Worm (Caenorhabditis elegans) whole organism, L3 larva: ENCODE data around the gene C02F5.2.

Experiments used
- ama-1 ChIP-seq: fragments of 150-350 bp; optimal IDR thresholded peaks from 2 replicates; lab custom pipeline; 2018
- ceh-9 ChIP-seq: sonication (generic microtip); optimal IDR thresholded peaks from 2 replicates; lab custom pipeline; 2018; ENCODE audit warnings: missing biosample characterization, missing genetic modification characterization
- egl-27 ChIP-seq: sonication (generic microtip); optimal IDR thresholded peaks from 4 replicates; lab custom pipeline; 2017; ENCODE audit warnings: missing biosample characterization, missing genetic modification reagents, missing genetic modification characterization
- fos-1 ChIP-seq: fragments of 150-350 bp; optimal IDR thresholded peaks from 2 replicates; lab custom pipeline; 2014; ENCODE audit warnings: missing biosample characterization, missing genetic modification characterization
- jun-1 ChIP-seq: fragments of 150-350 bp; optimal IDR thresholded peaks from 2 replicates; lab custom pipeline; 2014; ENCODE audit warnings: missing biosample characterization, missing genetic modification reagents, missing genetic modification characterization
- lin-39 ChIP-seq: fragments of 150-350 bp; optimal IDR thresholded peaks from 2 replicates; lab custom pipeline; 2018; ENCODE audit warnings: missing biosample characterization, missing genetic modification reagents, missing genetic modification characterization
- nhr-77 ChIP-seq: fragments of 150-350 bp; optimal IDR thresholded peaks from 2 replicates; lab custom pipeline; 2014; ENCODE audit warnings: missing biosample characterization, missing genetic modification characterization
- pha-4 ChIP-seq: fragments of 150-350 bp; optimal IDR thresholded peaks from 2 replicates; lab custom pipeline; 2014; ENCODE audit warnings: missing biosample characterization, missing genetic modification reagents, missing genetic modification characterization
- pqm-1 ChIP-seq: fragments of 150-350 bp; optimal IDR thresholded peaks from 2 replicates; lab custom pipeline; 2017; ENCODE audit warnings: missing biosample characterization, missing genetic modification characterization, inconsistent platforms
- snpc-4 ChIP-seq: fragments of 150-350 bp; optimal IDR thresholded peaks from 2 replicates; lab custom pipeline; 2014; ENCODE audit warnings: missing biosample characterization, missing genetic modification characterization
- zag-1 ChIP-seq: fragments of 150-350 bp; optimal IDR thresholded peaks from 2 replicates; lab custom pipeline; 2014; ENCODE audit warnings: missing biosample characterization, missing genetic modification characterization

ce11 chrIII:8228916-8229315 is 20.5 kb upstream of the C02F5.2 start:
- TF ChIP-seq snpc-4, result no peak
- no peak for TF ChIP-seq pha-4
- TF ChIP-seq zag-1 (tag; lab: Kevin White, UChicago), result no peak
- TF ChIP-seq nhr-77 (tag; lab: Kevin White, UChicago), result no peak
- no peak for TF ChIP-seq jun-1 (tag; lab: Kevin White, UChicago)
- no peak for TF ChIP-seq fos-1 (tag; lab: Kevin White, UChicago)
- TF ChIP-seq egl-27 (tag; lab: Kevin White, UChicago), result no peak
- TF ChIP-seq ama-1 (lab: Kevin White, UChicago), result no peak
- no peak for TF ChIP-seq ceh-9 (tag; lab: Kevin White, UChicago)
- TF ChIP-seq lin-39 (tag; lab: Kevin White, UChicago), result no peak
- TF ChIP-seq pqm-1 (tag; lab: Kevin White, UChicago), result no peak
